Worm (Caenorhabditis elegans) whole organism, early embryonic: ENCODE measurements around the gene dgn-3.
"Not testable (repeated sequence)": the region's sequence is repeated elsewhere in the genome, so short reads cannot be mapped to it uniquely, and the experiment has no call there.

Experiments used
- B0310.2 ChIP-seq: sonication (generic microtip); optimal IDR thresholded peaks from 2 replicates; lab custom pipeline; 2016; ENCODE audit warnings: mild to moderate bottlenecking, missing genetic modification characterization, missing compliant biosample characterization
- ama-1 ChIP-seq: fragments of 150-350 bp; optimal IDR thresholded peaks from 2 replicates; lab custom pipeline; 2014
- hnd-1 ChIP-seq: sonication (generic microtip); optimal IDR thresholded peaks from 2 replicates; lab custom pipeline; 2016; ENCODE audit warnings: missing genetic modification characterization, missing compliant biosample characterization
- tbx-37 ChIP-seq: fragments of 200-800 bp; sonication (Bioruptor generic); conservative IDR thresholded peaks from 2 replicates; pipeline ENCODE4 v1.3.6; 2022; ENCODE audit warnings: missing genetic modification reagents, missing genetic modification characterization, missing compliant biosample characterization

- not testable (repeated sequence) for TF ChIP-seq ama-1 (lab: Kevin White, UChicago); B0310.2 (tag; lab: Kevin White, UChicago); hnd-1; tbx-37 (GFP tag; lab: Robert Waterston, UW)
Observed at ce11 chrX:1696879-1697278, 32.8 kb upstream of the dgn-3 start, which contains the start of gene C36C9.4.
